Worm (Caenorhabditis elegans) whole organism, L2 larva: Measurements from ENCODE around the gene F21C10.7.

ENCODE experiments used
- C34F6.9 ChIP-seq: fragments of 150-350 bp; optimal IDR thresholded peaks from 2 replicates; lab custom pipeline; 2014; ENCODE audit warnings: missing biosample characterization, missing genetic modification characterization
- F13H6.1 ChIP-seq: sonication (generic microtip); optimal IDR thresholded peaks from 2 replicates; lab custom pipeline; 2016; ENCODE audit warnings: missing genetic modification characterization, missing compliant biosample characterization
- Y55F3AM.14 ChIP-seq: fragments of 200-800 bp; sonication (Bioruptor generic); optimal IDR thresholded peaks from 2 replicates; lab custom pipeline; 2018; ENCODE audit warnings: mild to moderate bottlenecking, missing genetic modification characterization, missing compliant biosample characterization
- ZK546.5 ChIP-seq: sonication (generic microtip); optimal IDR thresholded peaks from 2 replicates; lab custom pipeline; 2017; ENCODE audit warnings: missing biosample characterization, missing genetic modification characterization
- alr-1 ChIP-seq: fragments of 150-350 bp; optimal IDR thresholded peaks from 2 replicates; lab custom pipeline; 2014; ENCODE audit warnings: missing biosample characterization, missing genetic modification characterization
- aly-2 ChIP-seq: fragments of 150-350 bp; optimal IDR thresholded peaks from 2 replicates; lab custom pipeline; 2014; ENCODE audit warnings: missing biosample characterization, missing genetic modification characterization
- ama-1 ChIP-seq: fragments of 150-350 bp; optimal IDR thresholded peaks from 2 replicates; lab custom pipeline; 2018; ENCODE audit warnings: inconsistent platforms
- blmp-1 ChIP-seq: sonication (generic microtip); optimal IDR thresholded peaks from 2 replicates; lab custom pipeline; 2017; ENCODE audit warnings: missing genetic modification characterization, mild to moderate bottlenecking, missing compliant biosample characterization, antibody characterized with exemption, moderate library complexity; ENCODE audit not compliant: insufficient read depth
- crh-2 ChIP-seq: sonication (generic microtip); optimal IDR thresholded peaks from 2 replicates; lab custom pipeline; 2017; ENCODE audit warnings: missing biosample characterization, missing genetic modification characterization
- dmd-4 ChIP-seq: sonication (generic microtip); optimal IDR thresholded peaks from 2 replicates; lab custom pipeline; 2017; ENCODE audit warnings: missing biosample characterization, missing genetic modification characterization
- egl-27 ChIP-seq: sonication (generic microtip); optimal IDR thresholded peaks from 3 replicates; lab custom pipeline; 2017; ENCODE audit warnings: missing biosample characterization, missing genetic modification reagents, missing genetic modification characterization
- elt-1 ChIP-seq: fragments of 150-350 bp; optimal IDR thresholded peaks from 2 replicates; lab custom pipeline; 2014; ENCODE audit warnings: missing biosample characterization, missing genetic modification characterization
- elt-3 ChIP-seq: sonication (generic microtip); optimal IDR thresholded peaks from 2 replicates; lab custom pipeline; 2017; ENCODE audit warnings: missing biosample characterization, missing genetic modification characterization
- fos-1 ChIP-seq: fragments of 150-350 bp; optimal IDR thresholded peaks from 2 replicates; lab custom pipeline; 2014; ENCODE audit warnings: missing biosample characterization, missing genetic modification characterization
- lin-11 ChIP-seq: fragments of 150-350 bp; sonication (generic microtip); optimal IDR thresholded peaks from 2 replicates; lab custom pipeline; 2014; ENCODE audit warnings: missing biosample characterization, missing genetic modification characterization, inconsistent platforms, mixed read lengths
- lin-39 ChIP-seq: fragments of 150-350 bp; optimal IDR thresholded peaks from 2 replicates; lab custom pipeline; 2014; ENCODE audit warnings: missing biosample characterization, missing genetic modification reagents, missing genetic modification characterization
- lsy-2 ChIP-seq, 2 experiments: fragments of 150-350 bp in 1 of 2; sonication (generic microtip) in 1 of 2; optimal IDR thresholded peaks; 2 replicates each; lab custom pipeline; 2014 to 2017; ENCODE audit warnings: missing biosample characterization in 2 of 2, missing genetic modification characterization in 2 of 2
- mab-5 ChIP-seq: fragments of 150-350 bp; optimal IDR thresholded peaks from 2 replicates; lab custom pipeline; 2014; ENCODE audit warnings: missing biosample characterization, missing genetic modification characterization
- mbf-1 ChIP-seq: sonication (generic microtip); optimal IDR thresholded peaks from 2 replicates; lab custom pipeline; 2017; ENCODE audit warnings: missing biosample characterization, missing genetic modification characterization
- mdl-1 ChIP-seq, 2 experiments: fragments of 150-350 bp in 1 of 2; sonication (generic microtip) in 1 of 2; optimal IDR thresholded peaks; 2 replicates each; lab custom pipeline; 2017; ENCODE audit warnings: missing biosample characterization in 2 of 2, missing genetic modification characterization in 2 of 2
- nhr-10 ChIP-seq: sonication (generic microtip); optimal IDR thresholded peaks from 2 replicates; lab custom pipeline; 2017; ENCODE audit warnings: missing biosample characterization, missing genetic modification characterization
- nhr-11 ChIP-seq: fragments of 150-350 bp; optimal IDR thresholded peaks from 2 replicates; lab custom pipeline; 2014; ENCODE audit warnings: missing biosample characterization, missing genetic modification characterization
- nhr-12 ChIP-seq: fragments of 150-350 bp; optimal IDR thresholded peaks from 2 replicates; lab custom pipeline; 2014; ENCODE audit warnings: missing biosample characterization, missing genetic modification characterization
- nhr-129 ChIP-seq: fragments of 150-350 bp; optimal IDR thresholded peaks from 2 replicates; lab custom pipeline; 2014; ENCODE audit warnings: missing biosample characterization, missing genetic modification characterization
- nhr-23 ChIP-seq: fragments of 150-350 bp; optimal IDR thresholded peaks from 2 replicates; lab custom pipeline; 2014; ENCODE audit warnings: missing biosample characterization, missing genetic modification reagents, missing genetic modification characterization
- nhr-6 ChIP-seq: fragments of 150-350 bp; optimal IDR thresholded peaks from 2 replicates; lab custom pipeline; 2014; ENCODE audit warnings: missing biosample characterization, missing genetic modification characterization
- nhr-77 ChIP-seq: fragments of 150-350 bp; optimal IDR thresholded peaks from 2 replicates; lab custom pipeline; 2014; ENCODE audit warnings: missing biosample characterization, missing genetic modification characterization
- sem-4 ChIP-seq: fragments of 150-350 bp; optimal IDR thresholded peaks from 2 replicates; lab custom pipeline; 2014; ENCODE audit warnings: missing biosample characterization, missing genetic modification reagents, missing genetic modification characterization
- skn-1 ChIP-seq: sonication (generic microtip); optimal IDR thresholded peaks from 2 replicates; lab custom pipeline; 2017; ENCODE audit warnings: missing biosample characterization, missing genetic modification characterization
- sma-3 ChIP-seq: sonication (generic microtip); optimal IDR thresholded peaks from 2 replicates; lab custom pipeline; 2016; ENCODE audit warnings: missing genetic modification reagents, missing genetic modification characterization, missing compliant biosample characterization
- sma-9 ChIP-seq, 2 experiments: fragments of 150-350 bp in 1 of 2; sonication (generic microtip) in 1 of 2; optimal IDR thresholded peaks; 2 replicates each; lab custom pipeline; 2014 to 2016; ENCODE audit warnings: missing genetic modification characterization in 2 of 2, mild to moderate bottlenecking in 1 of 2, missing biosample characterization in 1 of 2, missing compliant biosample characterization in 1 of 2, missing genetic modification reagents in 1 of 2, moderate library complexity in 1 of 2
- snpc-4 ChIP-seq: fragments of 150-350 bp; optimal IDR thresholded peaks from 2 replicates; lab custom pipeline; 2014; ENCODE audit warnings: missing biosample characterization, missing genetic modification characterization
- unc-39 ChIP-seq: fragments of 150-350 bp; optimal IDR thresholded peaks from 2 replicates; lab custom pipeline; 2014; ENCODE audit warnings: missing biosample characterization, missing genetic modification characterization
- unc-55 ChIP-seq: fragments of 150-350 bp; sonication (generic microtip); optimal IDR thresholded peaks from 3 replicates; lab custom pipeline; 2014; ENCODE audit warnings: missing biosample characterization, missing genetic modification reagents, missing genetic modification characterization
- unc-62 ChIP-seq: fragments of 150-350 bp; optimal IDR thresholded peaks from 2 replicates; lab custom pipeline; 2014; ENCODE audit warnings: missing biosample characterization, missing genetic modification reagents, missing genetic modification characterization
- zag-1 ChIP-seq: fragments of 150-350 bp; optimal IDR thresholded peaks from 2 replicates; lab custom pipeline; 2014; ENCODE audit warnings: missing biosample characterization, missing genetic modification characterization
- ztf-1 ChIP-seq: fragments of 200-800 bp; sonication (Bioruptor generic); conservative IDR thresholded peaks from 2 replicates; pipeline ENCODE4 v1.3.6; 2022; ENCODE audit warnings: missing genetic modification characterization, missing compliant biosample characterization
- ztf-11 ChIP-seq: sonication (generic microtip); optimal IDR thresholded peaks from 2 replicates; lab custom pipeline; 2017; ENCODE audit warnings: missing biosample characterization, missing genetic modification characterization

Gene F21C10.7

ce11 chrV:9122004-9122403, 9.4 kb downstream of the F21C10.7 start, which contains the start of gene F21C10.13:
Gene F21C10.13 (plus strand): TSS chrV:9122304.
- TF ChIP-seq nhr-77 = no peak
- TF ChIP-seq alr-1 = no peak
- no peak for TF ChIP-seq lin-39 (tag; lab: Kevin White, UChicago)
- TF ChIP-seq ZK546.5 (tag; lab: Kevin White, UChicago) = no peak

ce11 chrV:9123186-9123585, 10.6 kb downstream of the F21C10.7 start, which contains the start of gene F21C10.11:
Gene F21C10.11 (plus strand): TSS chrV:9123486.
- TF ChIP-seq elt-1 (tag; lab: Kevin White, UChicago) (no peak), unc-39 (no peak), ztf-1 (no peak), nhr-23 (tag; lab: Kevin White, UChicago) (no peak), mdl-1 (tag; optimal IDR thresholded peaks at IDR 0.05; lab: Kevin White, UChicago) (no peak), lin-11 (tag; lab: Kevin White, UChicago) (no peak), fos-1 (tag; lab: Kevin White, UChicago) (no peak), sma-3 (GFP tag; lab: Kevin White, UChicago) (no peak), alr-1 (no peak), unc-55 (GFP tag; lab: Kevin White, UChicago) (no peak), unc-62 (GFP tag; lab: Kevin White, UChicago) (no peak), dmd-4 (tag; lab: Kevin White, UChicago) (no peak), C34F6.9 (no peak), ama-1 (lab: Kevin White, UChicago) (no peak), blmp-1 (tag; lab: Kevin White, UChicago) (no peak), ZK546.5 (tag; lab: Kevin White, UChicago) (no peak), ztf-11 (tag; lab: Kevin White, UChicago) (no peak), mab-5 (tag; lab: Kevin White, UChicago) (no peak), zag-1 (tag; lab: Kevin White, UChicago) (no peak), Y55F3AM.14 (GFP tag; lab: Kevin White, UChicago) (no peak)
- TF ChIP-seq, all 48 proteins: peak for 0

- TF ChIP-seq lin-39 (tag; lab: Kevin White, UChicago) (no peak), nhr-11 (tag; lab: Kevin White, UChicago) (no peak), skn-1 (tag; lab: Kevin White, UChicago) (no peak), mbf-1 (tag; lab: Kevin White, UChicago) (no peak), unc-62 (GFP tag; lab: Kevin White, UChicago) (no peak), nhr-12 (tag; lab: Kevin White, UChicago) (no peak), elt-3 (tag; lab: Kevin White, UChicago) (no peak), sma-9 (GFP tag; optimal IDR thresholded peaks at IDR 0.05; lab: Kevin White, UChicago) (no peak), sma-9 (tag; optimal IDR thresholded peaks at IDR 0.05; lab: Kevin White, UChicago) (no peak), lsy-2 (tag; optimal IDR thresholded peaks at IDR 0.05; lab: Kevin White, UChicago) (no peak), egl-27 (tag; lab: Kevin White, UChicago) (no peak), nhr-10 (tag; lab: Kevin White, UChicago) (no peak), blmp-1 (tag; lab: Kevin White, UChicago) (no peak), unc-39 (no peak)
- TF ChIP-seq, all 48 proteins: peak for 0
Measured at ce11 chrV:9124180-9124579, 11.6 kb downstream of the F21C10.7 start, which contains the start of gene F21C10.6. Gene F21C10.6 (plus strand): TSS chrV:9124480.

- TF ChIP-seq unc-55 (GFP tag; lab: Kevin White, UChicago) = no peak
- no peak for TF ChIP-seq nhr-77
- TF ChIP-seq nhr-129 = no peak
- TF ChIP-seq nhr-6 = no peak
Measured at ce11 chrV:9125345-9125744, 12.8 kb downstream of the F21C10.7 start, which contains the start of gene F21C10.5. Gene F21C10.5 (plus strand): TSS chrV:9125645.

- TF ChIP-seq skn-1 (tag; lab: Kevin White, UChicago) (no peak), lin-39 (tag; lab: Kevin White, UChicago) (no peak), dmd-4 (tag; lab: Kevin White, UChicago) (no peak), egl-27 (tag; lab: Kevin White, UChicago) (no peak), F13H6.1 (tag; lab: Kevin White, UChicago) (no peak), ZK546.5 (tag; lab: Kevin White, UChicago) (no peak), aly-2 (tag; lab: Kevin White, UChicago) (no peak), nhr-129 (no peak), zag-1 (tag; lab: Kevin White, UChicago) (no peak), snpc-4 (no peak), elt-3 (tag; lab: Kevin White, UChicago) (no peak), sem-4 (tag; lab: Kevin White, UChicago) (no peak), crh-2 (no peak)
Measured at ce11 chrV:9126316-9126715, 13.7 kb downstream of the F21C10.7 start, which contains the start of gene F21C10.4. Gene F21C10.4 (plus strand): TSS chrV:9126616.
